Worm (Caenorhabditis elegans) whole organism, L1 larva: ENCODE measurements around the gene abu-14.

ENCODE experiments used
- C34B4.2 ChIP-seq: sonication (generic microtip); optimal IDR thresholded peaks from 2 replicates; lab custom pipeline; 2017; ENCODE audit warnings: mild to moderate bottlenecking, missing genetic modification characterization, missing compliant biosample characterization
- F16B12.6 ChIP-seq: fragments of 150-350 bp; optimal IDR thresholded peaks from 2 replicates; lab custom pipeline; 2014; ENCODE audit warnings: missing biosample characterization, missing genetic modification characterization
- blmp-1 ChIP-seq: fragments of 150-350 bp; optimal IDR thresholded peaks from 2 replicates; lab custom pipeline; 2014; ENCODE audit warnings: missing biosample characterization, missing genetic modification characterization
- ceh-90 ChIP-seq: sonication (generic microtip); optimal IDR thresholded peaks from 2 replicates; lab custom pipeline; 2016; ENCODE audit warnings: missing genetic modification characterization, missing compliant biosample characterization
- ces-1 ChIP-seq: fragments of 150-350 bp; optimal IDR thresholded peaks from 2 replicates; lab custom pipeline; 2014; ENCODE audit warnings: missing biosample characterization, missing genetic modification reagents, missing genetic modification characterization
- dpl-1 ChIP-seq, 3 experiments: fragments of 150-350 bp in 2 of 3; sonication (generic microtip) in 1 of 3; optimal IDR thresholded peaks; 2 replicates each; lab custom pipeline; 2014 to 2017; ENCODE audit warnings: missing biosample characterization in 3 of 3, missing genetic modification characterization in 3 of 3, missing genetic modification reagents in 3 of 3
- efl-1 ChIP-seq, 4 experiments: fragments of 150-350 bp; optimal IDR thresholded peaks in 3 of 4; peaks in 1 of 4; 1 replicate in 1 of 4; 2 replicates in 3 of 4; lab custom pipeline; 2014; ENCODE audit warnings: missing biosample characterization in 2 of 4, missing genetic modification characterization in 2 of 4, missing genetic modification reagents in 2 of 4
- egl-13 ChIP-seq: sonication (generic microtip); optimal IDR thresholded peaks from 2 replicates; lab custom pipeline; 2016; ENCODE audit warnings: missing genotype, missing genetic modification reagents, missing genetic modification characterization, missing compliant biosample characterization
- egl-27 ChIP-seq, 2 experiments: fragments of 150-350 bp in 1 of 2; sonication (generic microtip); optimal IDR thresholded peaks; 3 replicates each; lab custom pipeline; 2017 to 2018; ENCODE audit warnings: missing biosample characterization in 2 of 2, missing genetic modification characterization in 2 of 2, missing genetic modification reagents in 2 of 2
- elt-3 ChIP-seq, 6 experiments: fragments of 150-350 bp in 1 of 6; sonication (generic microtip); optimal IDR thresholded peaks; 2 replicates each; lab custom pipeline; 2017 to 2018; ENCODE audit warnings: missing biosample characterization in 6 of 6, missing genetic modification characterization in 6 of 6, inconsistent platforms in 1 of 6
- ets-5 ChIP-seq: fragments of 200-800 bp; sonication (Bioruptor generic); IDR thresholded peaks from 2 replicates; pipeline ENCODE4 v1.3.6; 2022; ENCODE audit warnings: missing genetic modification characterization, missing compliant biosample characterization
- fos-1 ChIP-seq: fragments of 150-350 bp; optimal IDR thresholded peaks from 2 replicates; lab custom pipeline; 2014; ENCODE audit warnings: missing biosample characterization, missing genetic modification characterization
- hlh-17 ChIP-seq: fragments of 200-800 bp; sonication (Bioruptor generic); optimal IDR thresholded peaks from 2 replicates; lab custom pipeline; 2018; ENCODE audit warnings: missing genetic modification characterization, mild to moderate bottlenecking, missing compliant biosample characterization, moderate library complexity, borderline replicate concordance
- hlh-4 ChIP-seq: sonication (generic microtip); optimal IDR thresholded peaks from 2 replicates; lab custom pipeline; 2016; ENCODE audit warnings: mild to moderate bottlenecking, missing genetic modification characterization, missing compliant biosample characterization
- isw-1 ChIP-seq: fragments of 200-800 bp; sonication (Bioruptor generic); IDR thresholded peaks from 2 replicates; pipeline ENCODE4 v1.3.6; 2022; ENCODE audit warnings: missing genetic modification characterization, missing compliant biosample characterization
- jun-1 ChIP-seq: fragments of 150-350 bp; optimal IDR thresholded peaks from 2 replicates; lab custom pipeline; 2014; ENCODE audit warnings: missing biosample characterization, missing genetic modification reagents, missing genetic modification characterization
- lin-14 ChIP-seq: fragments of 200-800 bp; sonication (Bioruptor generic); optimal IDR thresholded peaks from 2 replicates; lab custom pipeline; 2018; ENCODE audit warnings: mild to moderate bottlenecking, missing genetic modification characterization, moderate library complexity, missing compliant biosample characterization
- lin-15B ChIP-seq: fragments of 150-350 bp; sonication (generic microtip); optimal IDR thresholded peaks from 3 replicates; lab custom pipeline; 2014; ENCODE audit warnings: missing biosample characterization, missing genetic modification characterization
- lir-3 ChIP-seq: sonication (generic microtip); optimal IDR thresholded peaks from 2 replicates; lab custom pipeline; 2016; ENCODE audit warnings: mild to moderate bottlenecking, missing genetic modification characterization, moderate library complexity, missing compliant biosample characterization; ENCODE audit not compliant: poor library complexity
- lsy-2 ChIP-seq, 2 experiments: fragments of 150-350 bp; optimal IDR thresholded peaks; 2 replicates each; lab custom pipeline; 2014; ENCODE audit warnings: missing biosample characterization in 2 of 2, missing genetic modification characterization in 2 of 2
- mef-2 ChIP-seq: fragments of 150-350 bp; optimal IDR thresholded peaks from 2 replicates; lab custom pipeline; 2014; ENCODE audit warnings: missing biosample characterization, missing genetic modification characterization
- nhr-19 ChIP-seq: fragments of 200-800 bp; sonication (Bioruptor generic); conservative IDR thresholded peaks from 2 replicates; pipeline ENCODE4 v1.3.6; 2022; ENCODE audit warnings: missing genetic modification characterization, missing compliant biosample characterization
- nhr-84 ChIP-seq: sonication (generic microtip); optimal IDR thresholded peaks from 2 replicates; lab custom pipeline; 2017; ENCODE audit warnings: missing biosample characterization, missing genetic modification characterization
- nhr-85 ChIP-seq: sonication (generic microtip); peaks from one replicate; lab custom pipeline; 2016; ENCODE audit warnings: missing genetic modification characterization, inconsistent platforms, missing compliant biosample characterization
- pag-3 ChIP-seq: sonication (generic microtip); optimal IDR thresholded peaks from 2 replicates; lab custom pipeline; 2017; ENCODE audit warnings: missing genetic modification characterization, mild to moderate bottlenecking, missing compliant biosample characterization, antibody characterized with exemption, borderline replicate concordance; ENCODE audit not compliant: insufficient read depth
- rnt-1 ChIP-seq: sonication (generic microtip); optimal IDR thresholded peaks from 2 replicates; lab custom pipeline; 2016; ENCODE audit warnings: mild to moderate bottlenecking, missing genetic modification characterization, moderate library complexity, missing compliant biosample characterization
- sup-37 ChIP-seq: fragments of 200-800 bp; sonication (Bioruptor generic); optimal IDR thresholded peaks from 2 replicates; lab custom pipeline; 2018; ENCODE audit warnings: mild to moderate bottlenecking, missing genetic modification characterization, missing compliant biosample characterization
- tlp-1 ChIP-seq: fragments of 150-350 bp; optimal IDR thresholded peaks from 2 replicates; lab custom pipeline; 2014; ENCODE audit warnings: missing biosample characterization, missing genetic modification characterization
- unc-30 ChIP-seq: sonication (generic microtip); optimal IDR thresholded peaks from 2 replicates; lab custom pipeline; 2017; ENCODE audit warnings: missing biosample characterization, missing genetic modification characterization
- unc-98 ChIP-seq: fragments of 200-800 bp; sonication (Bioruptor generic); IDR thresholded peaks from 2 replicates; pipeline ENCODE4 v1.3.6; 2022; ENCODE audit warnings: missing genetic modification characterization, missing compliant biosample characterization
- zip-4 ChIP-seq: fragments of 200-800 bp; sonication (Bioruptor generic); optimal IDR thresholded peaks from 2 replicates; lab custom pipeline; 2018; ENCODE audit warnings: mild to moderate bottlenecking, missing genetic modification characterization, moderate library complexity, missing compliant biosample characterization

abu-14 gene

DNA sequence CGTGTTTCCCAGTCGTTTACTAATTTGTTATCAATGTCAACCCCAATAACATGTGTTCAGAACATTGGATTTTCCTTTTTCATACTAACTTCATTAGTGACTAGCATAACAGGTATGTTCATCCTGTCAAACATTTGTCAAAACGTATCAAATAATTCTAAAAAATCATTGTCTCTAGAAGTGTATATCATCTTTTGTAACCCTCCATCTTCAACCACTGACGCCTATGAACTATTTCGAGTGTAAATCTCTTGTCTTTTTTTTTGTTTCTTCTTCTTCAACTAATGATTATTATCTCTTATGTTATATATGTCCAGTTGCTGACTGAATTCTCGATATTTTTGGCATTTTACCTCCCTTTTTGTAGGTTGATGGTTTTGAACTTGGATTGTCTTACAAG is 10.7 kb upstream of the abu-14 start:
- TF ChIP-seq elt-3 (tag; optimal IDR thresholded peaks at IDR 0.05; lab: Kevin White, UChicago) (peak in 1 of 6 experiments; percentile 46), lsy-2 (tag; optimal IDR thresholded peaks at IDR 0.05; lab: Kevin White, UChicago) (no peak), lin-14 (peak; percentile 29), efl-1 (optimal IDR thresholded peaks at IDR 0.05; lab: Kevin White, UChicago) (no peak), efl-1 (GFP tag; optimal IDR thresholded peaks at IDR 0.05 in 1 of 2; lab: Kevin White, UChicago) (peak in 1 of 2 experiments; percentile 84), rnt-1 (tag; lab: Kevin White, UChicago) (no peak), nhr-85 (tag; lab: Kevin White, UChicago) (peak; percentile 60)

DNA sequence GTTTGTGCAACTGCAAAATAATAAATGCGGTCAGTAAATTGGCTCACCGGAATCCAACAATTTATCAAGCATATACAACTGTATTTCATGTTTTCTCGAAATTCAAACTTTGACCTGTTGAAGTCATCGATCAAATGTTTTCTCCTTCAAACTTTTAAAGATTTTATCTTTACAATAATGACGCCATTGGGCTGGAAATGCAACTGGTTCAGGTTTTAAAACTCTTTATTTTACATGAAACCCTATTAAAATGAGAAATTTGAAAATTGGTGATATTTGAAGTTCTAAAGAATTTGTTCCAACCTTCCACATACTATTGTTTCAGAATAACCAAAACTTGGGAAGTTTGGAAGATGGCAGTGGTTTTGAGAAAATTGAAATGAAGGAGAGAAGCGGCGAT is 10.0 kb upstream of the abu-14 start:
- TF ChIP-seq nhr-84 (tag; lab: Kevin White, UChicago) = no peak
- TF ChIP-seq zip-4 (GFP tag; lab: Kevin White, UChicago) = no peak
- TF ChIP-seq jun-1 (tag; lab: Kevin White, UChicago) = no peak
- no peak for TF ChIP-seq unc-98 (GFP tag; lab: Robert Waterston, UW)
- TF ChIP-seq dpl-1 (GFP tag; optimal IDR thresholded peaks at IDR 0.05; lab: Kevin White, UChicago) = no peak
- TF ChIP-seq tlp-1 (tag; lab: Kevin White, UChicago) = no peak
- no peak for TF ChIP-seq F16B12.6 (tag; lab: Kevin White, UChicago)
- TF ChIP-seq nhr-85 (tag; lab: Kevin White, UChicago) = peak; percentile 63
- TF ChIP-seq, all 84 proteins: peak for 1

- TF ChIP-seq isw-1 (no peak), tlp-1 (tag; lab: Kevin White, UChicago) (no peak), unc-98 (GFP tag; lab: Robert Waterston, UW) (no peak), elt-3 (tag; optimal IDR thresholded peaks at IDR 0.05; lab: Kevin White, UChicago) (no peak), ceh-90 (tag; lab: Kevin White, UChicago) (no peak), lin-15B (no peak), unc-30 (tag; lab: Kevin White, UChicago) (no peak), nhr-19 (no peak), blmp-1 (tag; lab: Kevin White, UChicago) (no peak), C34B4.2 (tag; lab: Kevin White, UChicago) (no peak), pag-3 (tag; lab: Kevin White, UChicago) (no peak), egl-27 (tag; optimal IDR thresholded peaks at IDR 0.05; lab: Kevin White, UChicago) (no peak), hlh-4 (no peak), lsy-2 (tag; optimal IDR thresholded peaks at IDR 0.05; lab: Kevin White, UChicago) (no peak)
These were observed 9.3 kb upstream of the abu-14 start, which contains the start of gene T26C5.3 for ce11 chrII:9236283-9236682. TSS of gene T26C5.3 (plus strand) at chrII:9236583.

DNA sequence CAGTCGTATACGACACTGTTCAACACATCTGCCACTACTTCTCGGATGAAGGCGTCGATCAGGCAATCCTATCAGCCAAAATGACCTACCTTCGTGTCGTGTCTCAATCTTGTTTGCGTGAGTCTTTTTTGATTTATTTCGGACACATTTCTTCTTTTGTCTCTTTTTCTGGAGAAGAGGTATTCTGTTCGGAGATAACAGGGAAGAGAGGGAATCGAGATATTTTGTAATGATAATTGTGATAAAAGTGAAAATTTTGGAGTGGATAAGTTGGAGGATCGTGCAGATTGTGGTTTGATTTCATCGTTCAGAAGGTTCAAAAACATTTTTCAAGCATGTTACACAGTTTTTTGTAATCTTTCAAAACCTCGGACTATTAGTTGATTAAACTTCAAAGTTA is 6.8 kb upstream of the abu-14 start:
- no peak for TF ChIP-seq sup-37 (GFP tag; lab: Kevin White, UChicago)
- TF ChIP-seq ces-1 (GFP tag; lab: Kevin White, UChicago) = no peak
- TF ChIP-seq mef-2 = no peak
- no peak for TF ChIP-seq lir-3 (tag; lab: Kevin White, UChicago)
- TF ChIP-seq blmp-1 (tag; lab: Kevin White, UChicago) = peak; percentile 95

ce11 chrII:9232923-9233322 is 5.9 kb upstream of the abu-14 start, which contains the start of gene T26C5.2:
TSS of gene T26C5.2 (plus strand) at chrII:9233223.
- no peak for TF ChIP-seq ets-5 (GFP tag; lab: Robert Waterston, UW)
- no peak for TF ChIP-seq isw-1
- TF ChIP-seq hlh-17 = no peak
- no peak for TF ChIP-seq ces-1 (GFP tag; lab: Kevin White, UChicago)
- TF ChIP-seq fos-1 (tag; lab: Kevin White, UChicago) = no peak

- TF ChIP-seq ceh-90 (tag; lab: Kevin White, UChicago) (no peak), egl-13 (tag; lab: Kevin White, UChicago) (no peak), blmp-1 (tag; lab: Kevin White, UChicago) (peak; percentile 99), nhr-19 (no peak)
These were observed 5.5 kb upstream of the abu-14 start for ce11 chrII:9232493-9232892.
